Worm (Caenorhabditis elegans): ENCODE measurements around the gene Y56A3A.16.

DNA sequence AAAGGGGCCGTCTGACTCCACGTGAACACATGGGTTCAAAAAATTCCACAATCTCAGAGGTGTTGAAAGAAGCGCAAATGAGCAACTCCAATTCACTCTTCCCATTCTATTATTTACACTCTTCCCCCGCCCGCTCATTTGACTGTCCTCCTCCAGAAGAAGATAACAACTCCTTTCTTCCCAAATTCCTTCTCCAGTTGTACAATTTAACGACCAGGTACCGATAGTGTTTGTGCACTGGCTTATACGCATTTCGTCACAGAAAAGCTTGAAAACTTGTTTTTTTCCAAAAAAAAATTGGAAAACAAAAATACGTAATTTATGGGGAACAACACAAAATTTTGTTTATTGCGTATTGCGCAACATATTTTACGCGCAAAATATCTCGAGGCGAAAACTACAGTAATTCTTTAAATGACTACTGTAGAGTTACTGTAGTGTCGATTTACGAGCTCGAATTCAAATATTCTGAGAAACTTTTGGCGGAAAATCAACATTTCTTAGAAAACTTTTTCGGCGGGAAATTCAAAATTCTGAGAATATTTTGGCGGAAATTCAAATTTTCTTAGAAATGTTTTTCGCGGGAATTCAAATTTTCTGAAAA is 35.3 kb upstream of the Y56A3A.16 start:
- TF ChIP-seq ama-1 (optimal IDR thresholded peaks at IDR 0.05), result no peak
- no peak for TF ChIP-seq ZK546.5 (tag; optimal IDR thresholded peaks at IDR 0.05)
